Worm (Caenorhabditis elegans) whole organism, young adult: ENCODE measurements around the gene cts-1.

Source experiments
- B0035.1 ChIP-seq: sonication (generic microtip); optimal IDR thresholded peaks from 2 replicates; lab custom pipeline; 2016; ENCODE audit warnings: missing genetic modification characterization, mild to moderate bottlenecking, missing compliant biosample characterization, missing genotype, missing genetic modification reagents
- B0336.3 ChIP-seq: fragments of 200-800 bp; sonication (Bioruptor generic); IDR thresholded peaks from 2 replicates; pipeline ENCODE4 v1.3.6; 2022; ENCODE audit warnings: missing genetic modification characterization, missing compliant biosample characterization
- F39B2.1 ChIP-seq: fragments of 200-800 bp; sonication (Bioruptor generic); IDR thresholded peaks from 2 replicates; pipeline ENCODE4 v1.3.6; 2022; ENCODE audit warnings: missing genetic modification reagents, missing genetic modification characterization, missing compliant biosample characterization
- F55B11.4 ChIP-seq: sonication (generic microtip); optimal IDR thresholded peaks from 2 replicates; lab custom pipeline; 2016; ENCODE audit warnings: missing compliant biosample characterization, missing genetic modification characterization, borderline replicate concordance; ENCODE audit not compliant: insufficient read depth
- F57A8.1 ChIP-seq: fragments of 200-800 bp; sonication (Bioruptor generic); optimal IDR thresholded peaks from 2 replicates; lab custom pipeline; 2018; ENCODE audit warnings: mild to moderate bottlenecking, missing genetic modification characterization, moderate library complexity, missing compliant biosample characterization
- K12H6.12 ChIP-seq: fragments of 200-800 bp; sonication (Bioruptor generic); optimal IDR thresholded peaks from 2 replicates; lab custom pipeline; 2018; ENCODE audit warnings: mild to moderate bottlenecking, missing genetic modification characterization, missing compliant biosample characterization
- Y53F4B.3 ChIP-seq: fragments of 200-800 bp; sonication (Bioruptor generic); IDR thresholded peaks from 2 replicates; pipeline ENCODE4 v1.3.6; 2022; ENCODE audit warnings: missing genetic modification reagents, missing genetic modification characterization, missing compliant biosample characterization
- Y53G8AR.9 ChIP-seq: fragments of 200-800 bp; sonication (Bioruptor generic); conservative IDR thresholded peaks from 2 replicates; pipeline ENCODE4 v1.3.6; 2022; ENCODE audit warnings: missing genetic modification reagents, missing genetic modification characterization, missing compliant biosample characterization
- ama-1 ChIP-seq, 3 experiments: fragments of 150-350 bp in 1 of 3; sonication (generic microtip) in 2 of 3; optimal IDR thresholded peaks; 2 replicates each; lab custom pipeline; 2014 to 2018; ENCODE audit warnings: missing biosample characterization in 2 of 3, missing genetic modification characterization in 2 of 3, missing genetic modification reagents in 2 of 3
- attf-6 ChIP-seq: fragments of 200-800 bp; sonication (Bioruptor generic); IDR thresholded peaks from 2 replicates; pipeline ENCODE4 v1.3.6; 2022; ENCODE audit warnings: missing genetic modification reagents, missing genetic modification characterization, missing compliant biosample characterization
- bed-2 ChIP-seq: fragments of 200-800 bp; sonication (Bioruptor generic); IDR thresholded peaks from 2 replicates; pipeline ENCODE4 v1.3.6; 2022; ENCODE audit warnings: missing genetic modification reagents, missing genetic modification characterization, missing compliant biosample characterization
- cebp-2 ChIP-seq: fragments of 200-800 bp; sonication (Bioruptor generic); IDR thresholded peaks from 2 replicates; pipeline ENCODE4 v1.3.6; 2022; ENCODE audit warnings: missing genetic modification characterization, missing compliant biosample characterization
- ceh-91 ChIP-seq: fragments of 200-800 bp; sonication (Bioruptor generic); IDR thresholded peaks from 2 replicates; pipeline ENCODE4 v1.3.6; 2022; ENCODE audit warnings: missing genetic modification reagents, missing genetic modification characterization, missing compliant biosample characterization
- die-1 ChIP-seq: sonication (generic microtip); optimal IDR thresholded peaks from 2 replicates; lab custom pipeline; 2016; ENCODE audit warnings: missing genotype, mild to moderate bottlenecking, missing genetic modification characterization, missing compliant biosample characterization
- dox-1 ChIP-seq: fragments of 200-800 bp; sonication (Bioruptor generic); IDR thresholded peaks from 2 replicates; pipeline ENCODE4 v1.3.6; 2022; ENCODE audit warnings: missing genetic modification reagents, missing genetic modification characterization, missing compliant biosample characterization
- dpl-1 ChIP-seq: fragments of 150-350 bp; optimal IDR thresholded peaks from 2 replicates; lab custom pipeline; 2014; ENCODE audit warnings: missing biosample characterization, missing genetic modification reagents, missing genetic modification characterization
- egl-44 ChIP-seq: fragments of 200-800 bp; sonication (Bioruptor generic); IDR thresholded peaks from 2 replicates; pipeline ENCODE4 v1.3.6; 2022; ENCODE audit warnings: missing genetic modification reagents, missing genetic modification characterization, missing compliant biosample characterization
- egrh-3 ChIP-seq: fragments of 200-800 bp; sonication (Bioruptor generic); IDR thresholded peaks from 2 replicates; pipeline ENCODE4 v1.3.6; 2022; ENCODE audit warnings: missing genetic modification reagents, missing genetic modification characterization, missing compliant biosample characterization
- gei-17 ChIP-seq: fragments of 200-800 bp; sonication (Bioruptor generic); optimal IDR thresholded peaks from 2 replicates; lab custom pipeline; 2018; ENCODE audit warnings: mild to moderate bottlenecking, missing genetic modification characterization, missing compliant biosample characterization
- him-1 ChIP-seq: sonication (generic microtip); optimal IDR thresholded peaks from 2 replicates; lab custom pipeline; 2016; ENCODE audit warnings: missing genotype, missing genetic modification reagents, missing genetic modification characterization, missing compliant biosample characterization
- lag-1 ChIP-seq: fragments of 200-800 bp; sonication (Bioruptor generic); IDR thresholded peaks from 2 replicates; pipeline ENCODE4 v1.3.6; 2022; ENCODE audit warnings: missing genetic modification reagents, missing genetic modification characterization, missing compliant biosample characterization
- let-607 ChIP-seq, 2 experiments: fragments of 200-800 bp in 1 of 2; sonication (Bioruptor generic) in 1 of 2; sonication (generic microtip) in 1 of 2; optimal IDR thresholded peaks; 2 replicates each; lab custom pipeline; 2016 to 2018; ENCODE audit warnings: mild to moderate bottlenecking in 2 of 2, missing compliant biosample characterization in 2 of 2, missing genetic modification characterization in 2 of 2, moderate library complexity in 2 of 2, missing genotype in 1 of 2
- lin-35 ChIP-seq, 3 experiments: fragments of 150-350 bp in 2 of 3; sonication (generic microtip) in 1 of 3; optimal IDR thresholded peaks; 2 replicates each; lab custom pipeline; 2014 to 2018; ENCODE audit warnings: missing biosample characterization in 3 of 3, missing genetic modification characterization in 3 of 3, missing genetic modification reagents in 3 of 3
- lin-40 ChIP-seq: sonication (generic microtip); optimal IDR thresholded peaks from 2 replicates; lab custom pipeline; 2016; ENCODE audit warnings: missing genetic modification characterization, mild to moderate bottlenecking, missing compliant biosample characterization, missing genotype, missing genetic modification reagents
- lir-1 ChIP-seq: fragments of 200-800 bp; sonication (Bioruptor generic); conservative IDR thresholded peaks from 2 replicates; pipeline ENCODE4 v1.3.6; 2022; ENCODE audit warnings: missing genetic modification reagents, missing genetic modification characterization, missing compliant biosample characterization
- nfya-2 ChIP-seq: fragments of 200-800 bp; sonication (Bioruptor generic); IDR thresholded peaks from 2 replicates; pipeline ENCODE4 v1.3.6; 2022; ENCODE audit warnings: missing genetic modification reagents, missing genetic modification characterization, missing compliant biosample characterization
- nhr-179 ChIP-seq: sonication (generic microtip); optimal IDR thresholded peaks from 2 replicates; lab custom pipeline; 2016; ENCODE audit warnings: mild to moderate bottlenecking, missing genetic modification characterization, missing compliant biosample characterization
- nhr-27 ChIP-seq: fragments of 200-800 bp; sonication (Bioruptor generic); optimal IDR thresholded peaks from 2 replicates; lab custom pipeline; 2018; ENCODE audit warnings: mild to moderate bottlenecking, missing genetic modification characterization, moderate library complexity, missing compliant biosample characterization
- nhr-90 ChIP-seq: sonication (generic microtip); optimal IDR thresholded peaks from 2 replicates; lab custom pipeline; 2016; ENCODE audit warnings: missing genotype, mild to moderate bottlenecking, missing genetic modification characterization, missing compliant biosample characterization
- rpc-1 ChIP-seq, 2 experiments: fragments of 150-350 bp in 1 of 2; sonication (generic microtip) in 1 of 2; optimal IDR thresholded peaks; 2 replicates each; lab custom pipeline; 2014 to 2018; ENCODE audit warnings: missing biosample characterization in 1 of 2, missing genetic modification characterization in 1 of 2, missing genetic modification reagents in 1 of 2, missing genotype in 1 of 2
- snpc-1.3 ChIP-seq: sonication (generic microtip); optimal IDR thresholded peaks from 2 replicates; lab custom pipeline; 2017; ENCODE audit warnings: missing genetic modification characterization, mild to moderate bottlenecking, missing compliant biosample characterization, antibody characterized with exemption, moderate library complexity, missing genotype, missing genetic modification reagents; ENCODE audit not compliant: insufficient read depth
- snpc-4 ChIP-seq, 5 experiments: fragments of 150-350 bp in 1 of 5; sonication (generic microtip) in 4 of 5; optimal IDR thresholded peaks; 2 replicates each; lab custom pipeline; 2014 to 2018; ENCODE audit warnings: missing genetic modification characterization in 5 of 5, missing biosample characterization in 3 of 5, antibody characterized with exemption in 2 of 5, mild to moderate bottlenecking in 2 of 5, missing compliant biosample characterization in 2 of 5, missing genotype in 2 of 5, moderate library complexity in 2 of 5, missing genetic modification reagents in 1 of 5
- somi-1 ChIP-seq: fragments of 200-800 bp; sonication (Bioruptor generic); optimal IDR thresholded peaks from 2 replicates; lab custom pipeline; 2018; ENCODE audit warnings: mild to moderate bottlenecking, missing genetic modification characterization, missing compliant biosample characterization
- unc-130 ChIP-seq: sonication (generic microtip); optimal IDR thresholded peaks from 2 replicates; lab custom pipeline; 2016; ENCODE audit warnings: missing genetic modification reagents, missing genetic modification characterization, missing compliant biosample characterization
- unc-62 ChIP-seq: fragments of 150-350 bp; optimal IDR thresholded peaks from 2 replicates; lab custom pipeline; 2014; ENCODE audit warnings: missing biosample characterization, missing genetic modification reagents, missing genetic modification characterization

The cts-1 gene

DNA sequence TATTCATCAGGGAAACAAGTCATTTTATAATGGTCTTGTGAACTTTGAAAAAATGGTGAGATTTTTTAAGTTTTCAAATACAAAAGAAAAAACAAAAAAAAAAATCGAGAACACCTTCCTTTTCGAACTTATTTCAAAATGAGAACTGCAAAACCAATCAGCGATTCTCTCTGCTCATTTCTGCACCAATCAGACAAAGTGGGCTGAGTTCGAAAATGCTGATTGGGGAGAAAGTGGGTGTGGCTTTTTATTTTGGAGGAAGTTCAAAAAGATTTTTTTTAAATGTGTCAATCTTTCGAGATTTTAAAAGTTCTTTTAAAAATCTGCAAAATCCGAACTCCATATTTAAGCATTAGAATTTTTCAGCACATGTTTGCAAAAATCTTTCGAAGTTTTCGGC lies 21.9 kb downstream of the cts-1 start:
- no peak for TF ChIP-seq gei-17
- TF ChIP-seq snpc-4 (GFP tag; optimal IDR thresholded peaks at IDR 0.05; lab: Kevin White, UChicago), result no peak
- no peak for TF ChIP-seq snpc-4 (tag; optimal IDR thresholded peaks at IDR 0.05; lab: Kevin White, UChicago)

DNA sequence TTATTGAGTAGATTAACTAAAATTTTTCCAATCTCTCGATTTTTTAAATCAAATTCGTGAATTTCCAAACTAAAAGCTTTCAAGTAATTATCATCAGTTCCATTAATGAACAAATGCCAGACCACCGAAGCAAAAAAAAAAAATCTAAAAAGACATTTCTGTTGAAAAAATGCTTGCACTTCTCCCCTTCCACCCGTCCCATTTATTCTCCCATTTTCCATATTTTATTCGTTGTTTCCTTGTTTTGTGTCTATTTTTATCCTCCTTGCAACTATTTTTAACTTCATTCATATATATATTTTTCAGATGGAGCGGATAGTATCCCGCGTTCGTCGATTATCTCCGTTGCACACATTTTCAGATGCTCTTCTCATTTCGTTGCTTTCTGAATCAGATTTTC lies 27.5 kb downstream of the cts-1 start, which contains the start of gene epac-1:
TSS of gene epac-1 (plus strand) at position 301 of the 400 bp plus-strand sequence.
- TF ChIP-seq nhr-27 (no peak), dox-1 (no peak), F55B11.4 (tag; lab: Kevin White, UChicago) (no peak), him-1 (tag; lab: Kevin White, UChicago) (no peak), nhr-179 (tag; lab: Kevin White, UChicago) (no peak), lag-1 (no peak), lin-35 (GFP tag; optimal IDR thresholded peaks at IDR 0.05; lab: Kevin White, UChicago) (no peak), bed-2 (no peak), attf-6 (GFP tag; lab: Robert Waterston, UW) (no peak), somi-1 (GFP tag; lab: Kevin White, UChicago) (no peak), egl-44 (GFP tag; lab: Robert Waterston, UW) (no peak)

DNA sequence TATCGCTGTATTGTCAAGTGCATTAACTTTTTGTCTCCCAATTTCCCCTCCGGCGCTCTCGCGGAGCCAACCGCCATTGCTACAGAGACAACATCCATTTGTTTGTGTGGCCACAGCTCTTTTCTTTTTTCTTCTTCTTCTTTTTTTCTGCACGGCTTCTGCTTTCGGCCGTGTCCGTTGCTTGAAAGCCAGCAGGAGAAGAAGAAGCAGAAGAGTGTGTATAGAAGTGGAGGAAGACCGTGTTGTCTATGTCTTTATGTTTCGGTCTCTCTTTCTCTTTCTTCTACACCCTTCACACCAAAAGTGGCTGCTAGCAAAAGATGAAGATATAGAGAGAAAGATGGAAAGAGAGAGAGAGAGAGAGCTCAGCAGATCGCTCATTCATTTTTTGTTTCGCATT lies 28.6 kb downstream of the cts-1 start:
- TF ChIP-seq nhr-90 (tag; lab: Kevin White, UChicago) (no peak), B0336.3 (GFP tag; lab: Robert Waterston, UW) (no peak), bed-2 (no peak), die-1 (tag; lab: Kevin White, UChicago) (no peak), K12H6.12 (peak; percentile 22), unc-62 (GFP tag; lab: Kevin White, UChicago) (no peak)

DNA sequence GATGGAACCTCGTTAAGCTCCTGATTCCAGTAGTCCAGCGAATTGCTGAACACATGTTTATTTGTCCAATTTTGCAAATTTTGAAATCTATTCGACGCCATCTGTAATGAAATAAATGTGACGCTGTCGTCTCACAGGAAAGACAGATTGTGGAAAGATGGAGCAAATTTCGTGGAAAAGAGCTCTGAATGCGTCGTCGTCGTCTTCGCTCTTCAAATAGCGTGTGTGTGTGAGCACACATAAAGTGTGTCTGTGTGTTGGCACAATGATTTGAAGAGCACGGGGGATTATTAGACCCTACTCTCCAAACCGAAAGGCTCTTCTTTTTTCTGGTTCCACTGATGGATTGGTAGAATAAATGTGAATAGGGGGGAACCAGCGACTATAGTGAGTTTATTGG lies 30.3 kb downstream of the cts-1 start, which contains the start of gene unc-47:
TSS of gene unc-47 (minus strand) at position 101 of the 400 bp plus-strand sequence.
- TF ChIP-seq unc-62 (GFP tag; lab: Kevin White, UChicago) (no peak), egrh-3 (GFP tag; lab: Robert Waterston, UW) (no peak), snpc-1.3 (no peak), F39B2.1 (GFP tag; lab: Robert Waterston, UW) (no peak), Y53G8AR.9 (GFP tag; lab: Robert Waterston, UW) (no peak), nfya-2 (GFP tag; lab: Robert Waterston, UW) (no peak), ceh-91 (GFP tag; lab: Robert Waterston, UW) (no peak), lir-1 (GFP tag; lab: Robert Waterston, UW) (no peak), cebp-2 (no peak), let-607 (tag; optimal IDR thresholded peaks at IDR 0.05; lab: Kevin White, UChicago) (no peak), F57A8.1 (GFP tag; lab: Kevin White, UChicago) (no peak), B0035.1 (tag; lab: Kevin White, UChicago) (no peak), unc-130 (no peak), ama-1 (optimal IDR thresholded peaks at IDR 0.05; lab: Kevin White, UChicago) (no peak), ama-1 (GFP tag; optimal IDR thresholded peaks at IDR 0.05; lab: Kevin White, UChicago) (no peak), rpc-1 (optimal IDR thresholded peaks at IDR 0.05; lab: Kevin White, UChicago) (no peak), rpc-1 (tag; optimal IDR thresholded peaks at IDR 0.05; lab: Kevin White, UChicago) (no peak), Y53F4B.3 (no peak), dpl-1 (GFP tag; lab: Kevin White, UChicago) (no peak), lin-40 (tag; lab: Kevin White, UChicago) (no peak)
